Worm (Caenorhabditis elegans) whole organism, late embryonic: ENCODE results near the gene unc-50.

Experiments
- C08G9.2 ChIP-seq: sonication (generic microtip); optimal IDR thresholded peaks from 2 replicates; lab custom pipeline; 2016; ENCODE audit warnings: mild to moderate bottlenecking, missing genetic modification characterization, moderate library complexity, missing compliant biosample characterization
- K09A11.1 ChIP-seq: sonication (generic microtip); optimal IDR thresholded peaks from 2 replicates; lab custom pipeline; 2017; ENCODE audit warnings: antibody characterized with exemption, mild to moderate bottlenecking, missing genetic modification characterization, missing compliant biosample characterization; ENCODE audit not compliant: insufficient read depth
- Y22D7AL.16 ChIP-seq: sonication (generic microtip); optimal IDR thresholded peaks from 2 replicates; lab custom pipeline; 2016; ENCODE audit warnings: missing genetic modification characterization, missing compliant biosample characterization
- ama-1 ChIP-seq: fragments of 150-350 bp; optimal IDR thresholded peaks from 2 replicates; lab custom pipeline; 2014
- ceh-14 ChIP-seq: sonication (generic microtip); optimal IDR thresholded peaks from 2 replicates; lab custom pipeline; 2016; ENCODE audit warnings: missing genotype, missing genetic modification characterization, missing compliant biosample characterization
- ceh-19 ChIP-seq: fragments of 200-800 bp; sonication (Bioruptor generic); optimal IDR thresholded peaks from 2 replicates; lab custom pipeline; 2018; ENCODE audit warnings: mild to moderate bottlenecking, missing genetic modification characterization, missing compliant biosample characterization
- ceh-22 ChIP-seq: sonication (generic microtip); optimal IDR thresholded peaks from 2 replicates; lab custom pipeline; 2017; ENCODE audit warnings: missing biosample characterization, missing genetic modification characterization
- ceh-24 ChIP-seq: sonication (generic microtip); optimal IDR thresholded peaks from 2 replicates; lab custom pipeline; 2016; ENCODE audit warnings: mild to moderate bottlenecking, missing genetic modification characterization, missing compliant biosample characterization
- ceh-45 ChIP-seq: fragments of 200-800 bp; sonication (Bioruptor generic); IDR thresholded peaks from 2 replicates; pipeline ENCODE4 v1.3.6; 2022; ENCODE audit warnings: missing genetic modification reagents, missing genetic modification characterization, missing compliant biosample characterization
- ceh-6 ChIP-seq: fragments of 200-800 bp; sonication (Bioruptor generic); optimal IDR thresholded peaks from 2 replicates; lab custom pipeline; 2018; ENCODE audit warnings: mild to moderate bottlenecking, missing genetic modification characterization, missing compliant biosample characterization
- dve-1 ChIP-seq: sonication (generic microtip); optimal IDR thresholded peaks from 2 replicates; lab custom pipeline; 2017; ENCODE audit warnings: antibody characterized with exemption, mild to moderate bottlenecking, missing genetic modification characterization, missing compliant biosample characterization
- elt-2 ChIP-seq: sonication (generic microtip); optimal IDR thresholded peaks from 2 replicates; lab custom pipeline; 2016; ENCODE audit warnings: missing genetic modification reagents, missing genetic modification characterization, missing compliant biosample characterization
- ets-4 ChIP-seq: sonication (generic microtip); optimal IDR thresholded peaks from 2 replicates; lab custom pipeline; 2016; ENCODE audit warnings: missing genetic modification characterization, missing compliant biosample characterization
- eyg-1 ChIP-seq: sonication (generic microtip); optimal IDR thresholded peaks from 2 replicates; lab custom pipeline; 2016; ENCODE audit warnings: missing genotype, missing genetic modification characterization, missing compliant biosample characterization
- fax-1 ChIP-seq: sonication (generic microtip); optimal IDR thresholded peaks from 2 replicates; lab custom pipeline; 2016; ENCODE audit warnings: missing genotype, missing genetic modification characterization, missing compliant biosample characterization
- fkh-10 ChIP-seq: fragments of 150-350 bp; optimal IDR thresholded peaks from 2 replicates; lab custom pipeline; 2014; ENCODE audit warnings: missing biosample characterization, missing genetic modification reagents, missing genetic modification characterization
- hlh-13 ChIP-seq: fragments of 200-800 bp; sonication (Bioruptor generic); optimal IDR thresholded peaks from 2 replicates; lab custom pipeline; 2018; ENCODE audit warnings: mild to moderate bottlenecking, missing genetic modification characterization, missing compliant biosample characterization
- hlh-8 ChIP-seq: sonication (generic microtip); optimal IDR thresholded peaks from 2 replicates; lab custom pipeline; 2016; ENCODE audit warnings: missing genotype, missing genetic modification characterization, missing compliant biosample characterization
- lin-11 ChIP-seq: fragments of 200-800 bp; sonication (Bioruptor generic); optimal IDR thresholded peaks from 2 replicates; lab custom pipeline; 2018; ENCODE audit warnings: mild to moderate bottlenecking, missing genetic modification characterization, missing compliant biosample characterization
- madf-2 ChIP-seq: sonication (generic microtip); optimal IDR thresholded peaks from 2 replicates; lab custom pipeline; 2017; ENCODE audit warnings: missing genetic modification characterization, missing compliant biosample characterization
- nhr-11 ChIP-seq: fragments of 150-350 bp; optimal IDR thresholded peaks from 2 replicates; lab custom pipeline; 2014; ENCODE audit warnings: missing biosample characterization, missing genetic modification characterization
- nhr-232 ChIP-seq: sonication (generic microtip); optimal IDR thresholded peaks from 2 replicates; lab custom pipeline; 2016; ENCODE audit warnings: missing genetic modification characterization, missing compliant biosample characterization
- npax-4 ChIP-seq: sonication (generic microtip); optimal IDR thresholded peaks from 2 replicates; lab custom pipeline; 2016; ENCODE audit warnings: missing genetic modification characterization, missing compliant biosample characterization
- pag-3 ChIP-seq: sonication (generic microtip); optimal IDR thresholded peaks from 2 replicates; lab custom pipeline; 2016; ENCODE audit warnings: missing compliant biosample characterization, missing genetic modification characterization, borderline replicate concordance
- pat-9 ChIP-seq: fragments of 200-800 bp; sonication (Bioruptor generic); optimal IDR thresholded peaks from 2 replicates; lab custom pipeline; 2018; ENCODE audit warnings: mild to moderate bottlenecking, missing genetic modification characterization, moderate library complexity, missing compliant biosample characterization
- pha-4 ChIP-seq: fragments of 150-350 bp; optimal IDR thresholded peaks from 2 replicates; lab custom pipeline; 2018; ENCODE audit warnings: missing biosample characterization, missing genetic modification reagents, missing genetic modification characterization
- pros-1 ChIP-seq: fragments of 150-350 bp; optimal IDR thresholded peaks from 2 replicates; lab custom pipeline; 2014; ENCODE audit warnings: missing biosample characterization, missing genetic modification reagents, missing genetic modification characterization
- ref-2 ChIP-seq: sonication (generic microtip); optimal IDR thresholded peaks from 2 replicates; lab custom pipeline; 2016; ENCODE audit warnings: missing genetic modification characterization, missing compliant biosample characterization
- sdc-2 ChIP-seq: sonication (generic microtip); optimal IDR thresholded peaks from 2 replicates; lab custom pipeline; 2016; ENCODE audit warnings: missing genotype, missing genetic modification characterization, missing compliant biosample characterization
- syd-9 ChIP-seq: sonication (generic microtip); optimal IDR thresholded peaks from 2 replicates; lab custom pipeline; 2016; ENCODE audit warnings: mild to moderate bottlenecking, missing genetic modification characterization, moderate library complexity, missing compliant biosample characterization
- unc-3 ChIP-seq, 2 experiments: fragments of 200-800 bp in 1 of 2; sonication (Bioruptor generic) in 1 of 2; sonication (generic microtip) in 1 of 2; conservative IDR thresholded peaks in 1 of 2; optimal IDR thresholded peaks in 1 of 2; 2 replicates each; pipeline versions ENCODE4 v1.3.6 to Lab custom; 2016 to 2022; ENCODE audit warnings: missing compliant biosample characterization in 2 of 2, missing genetic modification characterization in 2 of 2, missing genetic modification reagents in 1 of 2
- unc-55 ChIP-seq: sonication (generic microtip); optimal IDR thresholded peaks from 2 replicates; lab custom pipeline; 2017; ENCODE audit warnings: missing biosample characterization, missing genetic modification reagents, missing genetic modification characterization
- unc-86 ChIP-seq: sonication (generic microtip); optimal IDR thresholded peaks from 2 replicates; lab custom pipeline; 2016; ENCODE audit warnings: missing genetic modification characterization, missing compliant biosample characterization
- zip-5 ChIP-seq: sonication (generic microtip); optimal IDR thresholded peaks from 2 replicates; lab custom pipeline; 2016; ENCODE audit warnings: missing genetic modification characterization, missing compliant biosample characterization
- ztf-16 ChIP-seq: sonication (generic microtip); optimal IDR thresholded peaks from 2 replicates; lab custom pipeline; 2017; ENCODE audit warnings: missing genetic modification characterization, missing compliant biosample characterization

The unc-50 gene

ce11 chrIII:10351595-10352207 is 33.7 kb upstream of the unc-50 start, which contains the start of gene T07C4.3:
TSS of gene T07C4.3 (plus strand) at chrIII:10352157.
- TF ChIP-seq ceh-14 (tag; lab: Kevin White, UChicago) = no peak
- TF ChIP-seq nhr-232 (tag; lab: Kevin White, UChicago) = no peak
- no peak for TF ChIP-seq unc-86
- no peak for TF ChIP-seq dve-1 (tag; lab: Kevin White, UChicago)
- TF ChIP-seq pat-9 (tag; lab: Kevin White, UChicago) = no peak
- no peak for TF ChIP-seq ceh-24 (tag; lab: Kevin White, UChicago)
- TF ChIP-seq elt-2 (tag; lab: Kevin White, UChicago) = no peak
- no peak for TF ChIP-seq unc-55 (GFP tag; lab: Kevin White, UChicago)
- no peak for TF ChIP-seq ceh-45
- no peak for TF ChIP-seq unc-3 (GFP tag; conservative IDR thresholded peaks at IDR 0.05; lab: Robert Waterston, UW)
- TF ChIP-seq unc-3 (tag; optimal IDR thresholded peaks at IDR 0.05; lab: Kevin White, UChicago) = no peak
- TF ChIP-seq syd-9 (tag; lab: Kevin White, UChicago) = no peak
- no peak for TF ChIP-seq fax-1 (tag; lab: Kevin White, UChicago)
- no peak for TF ChIP-seq K09A11.1 (tag; lab: Kevin White, UChicago)
- TF ChIP-seq fkh-10 (GFP tag; lab: Kevin White, UChicago) = no peak
- TF ChIP-seq pha-4 (tag; lab: Kevin White, UChicago) = no peak
- TF ChIP-seq npax-4 (tag; lab: Kevin White, UChicago) = no peak
- no peak for TF ChIP-seq hlh-13
- TF ChIP-seq, all 69 proteins: peak for 0

DNA sequence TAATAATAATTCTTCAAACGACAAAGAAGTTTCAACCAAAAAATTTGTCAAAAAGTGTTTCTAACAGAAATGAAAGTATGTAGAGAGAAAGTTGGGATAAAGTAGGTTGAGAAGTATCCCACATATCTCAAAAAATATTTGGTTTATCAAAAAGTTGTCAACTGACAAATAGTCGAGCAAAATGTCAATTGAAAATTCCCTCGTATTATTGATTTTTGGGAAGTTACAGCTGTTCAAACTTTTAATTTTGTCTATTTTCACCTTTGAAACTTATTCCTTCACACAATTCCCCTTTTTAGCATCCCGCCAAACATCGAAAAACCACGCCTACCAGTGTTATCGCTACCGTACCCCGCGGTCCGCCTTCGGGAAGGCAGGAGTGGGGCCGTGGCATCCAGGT is 29.1 kb upstream of the unc-50 start, which contains the start of gene tbx-8:
tbx-8 (plus strand) TSS at position 301 of the 400 bp plus-strand sequence.
- no peak for TF ChIP-seq hlh-8 (tag; lab: Kevin White, UChicago)
- no peak for TF ChIP-seq K09A11.1 (tag; lab: Kevin White, UChicago)
- TF ChIP-seq pros-1 (tag; lab: Kevin White, UChicago) = no peak
- no peak for TF ChIP-seq ceh-19 (GFP tag; lab: Kevin White, UChicago)
- no peak for TF ChIP-seq sdc-2 (tag; lab: Kevin White, UChicago)
- TF ChIP-seq Y22D7AL.16 = no peak

DNA sequence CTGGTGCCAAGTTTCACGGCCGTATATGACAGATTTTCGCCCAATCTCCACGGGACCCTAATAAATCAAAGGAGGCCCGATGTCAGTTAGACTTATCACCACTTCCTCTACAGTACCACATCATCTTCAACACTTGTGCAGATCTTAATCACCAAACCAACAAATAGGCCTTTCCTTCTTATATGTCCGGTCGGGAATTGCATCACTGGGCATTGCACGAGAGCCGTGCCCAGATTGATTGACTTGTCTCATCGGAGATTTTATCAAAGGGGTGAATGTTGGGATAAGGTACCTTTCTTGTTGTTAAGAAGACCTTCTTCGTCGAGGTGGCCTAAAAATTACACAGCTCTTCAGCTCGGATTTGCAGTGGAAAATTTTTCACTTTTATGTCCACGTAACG is 26.8 kb upstream of the unc-50 start:
- no peak for TF ChIP-seq pros-1 (tag; lab: Kevin White, UChicago)
- TF ChIP-seq ets-4 = no peak
- TF ChIP-seq ceh-6 (GFP tag; lab: Kevin White, UChicago) = no peak
- no peak for TF ChIP-seq pag-3 (tag; lab: Kevin White, UChicago)
- TF ChIP-seq nhr-11 (tag; lab: Kevin White, UChicago) = no peak
- no peak for TF ChIP-seq ceh-22 (tag; lab: Kevin White, UChicago)
- TF ChIP-seq zip-5 (tag; lab: Kevin White, UChicago) = no peak
- no peak for TF ChIP-seq hlh-13
- TF ChIP-seq lin-11 (tag; lab: Kevin White, UChicago) = no peak
- no peak for TF ChIP-seq fkh-10 (GFP tag; lab: Kevin White, UChicago)
- no peak for TF ChIP-seq C08G9.2 (tag; lab: Kevin White, UChicago)
- no peak for TF ChIP-seq Y22D7AL.16
- no peak for TF ChIP-seq eyg-1 (tag; lab: Kevin White, UChicago)
- no peak for TF ChIP-seq ceh-45
- no peak for TF ChIP-seq ceh-14 (tag; lab: Kevin White, UChicago)
- no peak for TF ChIP-seq ama-1
- no peak for TF ChIP-seq syd-9 (tag; lab: Kevin White, UChicago)
- TF ChIP-seq nhr-232 (tag; lab: Kevin White, UChicago) = no peak
- TF ChIP-seq madf-2 (tag; lab: Kevin White, UChicago) = no peak
- no peak for TF ChIP-seq ztf-16 (tag; lab: Kevin White, UChicago)

ce11 chrIII:10341758-10342157 is 23.8 kb upstream of the unc-50 start, which contains the start of gene tbx-9:
TSS of gene tbx-9 (minus strand) at chrIII:10341858.
- TF ChIP-seq ref-2 (tag; lab: Kevin White, UChicago) (no peak), fax-1 (tag; lab: Kevin White, UChicago) (no peak)
